Worm (Caenorhabditis elegans) whole organism, midembryonic: ENCODE measurements around the gene gid-2.

Source experiments
- klf-2 ChIP-seq: fragments of 200-800 bp; sonication (Bioruptor generic); conservative IDR thresholded peaks from 2 replicates; pipeline ENCODE4 v1.3.6; 2022; ENCODE audit warnings: missing genetic modification reagents, missing genetic modification characterization, missing compliant biosample characterization
- tab-1 ChIP-seq: fragments of 200-800 bp; sonication (Bioruptor generic); IDR thresholded peaks from 2 replicates; pipeline ENCODE4 v1.3.6; 2022; ENCODE audit warnings: missing genetic modification characterization, missing compliant biosample characterization
- ztf-29 ChIP-seq: fragments of 200-800 bp; sonication (Bioruptor generic); IDR thresholded peaks from 2 replicates; pipeline ENCODE4 v1.3.6; 2022; ENCODE audit warnings: missing genetic modification reagents, missing genetic modification characterization, missing compliant biosample characterization

- TF ChIP-seq klf-2 (GFP tag; lab: Robert Waterston, UW) (no peak), ztf-29 (no peak), tab-1 (GFP tag; lab: Robert Waterston, UW) (no peak)
These were observed 51.7 kb downstream of the gid-2 start for ce11 chrX:2386922-2387566.
